Worm (Caenorhabditis elegans): ENCODE results near the gene irld-56.

The irld-56 gene

DNA sequence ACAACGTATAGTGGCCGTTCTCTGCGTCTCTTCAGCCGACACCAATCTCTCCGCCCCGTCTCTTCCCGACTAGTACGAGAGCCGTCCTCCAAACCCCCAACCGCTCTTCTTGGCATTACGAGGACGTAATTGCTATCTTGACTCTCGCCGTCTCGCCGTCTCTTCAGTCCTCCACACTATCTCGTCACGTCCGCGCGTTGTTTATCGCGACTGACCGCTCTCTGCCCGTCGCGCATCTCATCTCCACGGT is 13.6 kb upstream of the irld-56 start:
- no peak for TF ChIP-seq sma-9 (GFP tag; optimal IDR thresholded peaks at IDR 0.05)
- TF ChIP-seq sma-9 (tag; optimal IDR thresholded peaks at IDR 0.05) = peak; percentile 81
- peak; percentile 28 for TF ChIP-seq sem-4 (tag; optimal IDR thresholded peaks at IDR 0.05)
- TF ChIP-seq nhr-23 (tag; optimal IDR thresholded peaks at IDR 0.05) = no peak
- TF ChIP-seq ZK546.5 (tag; optimal IDR thresholded peaks at IDR 0.05) = no peak
- no peak for TF ChIP-seq nhr-12 (tag; optimal IDR thresholded peaks at IDR 0.05)
- no peak for TF ChIP-seq elt-1 (tag; optimal IDR thresholded peaks at IDR 0.05)
- TF ChIP-seq F13H6.1 (tag; optimal IDR thresholded peaks at IDR 0.05) = peak; percentile 100

DNA sequence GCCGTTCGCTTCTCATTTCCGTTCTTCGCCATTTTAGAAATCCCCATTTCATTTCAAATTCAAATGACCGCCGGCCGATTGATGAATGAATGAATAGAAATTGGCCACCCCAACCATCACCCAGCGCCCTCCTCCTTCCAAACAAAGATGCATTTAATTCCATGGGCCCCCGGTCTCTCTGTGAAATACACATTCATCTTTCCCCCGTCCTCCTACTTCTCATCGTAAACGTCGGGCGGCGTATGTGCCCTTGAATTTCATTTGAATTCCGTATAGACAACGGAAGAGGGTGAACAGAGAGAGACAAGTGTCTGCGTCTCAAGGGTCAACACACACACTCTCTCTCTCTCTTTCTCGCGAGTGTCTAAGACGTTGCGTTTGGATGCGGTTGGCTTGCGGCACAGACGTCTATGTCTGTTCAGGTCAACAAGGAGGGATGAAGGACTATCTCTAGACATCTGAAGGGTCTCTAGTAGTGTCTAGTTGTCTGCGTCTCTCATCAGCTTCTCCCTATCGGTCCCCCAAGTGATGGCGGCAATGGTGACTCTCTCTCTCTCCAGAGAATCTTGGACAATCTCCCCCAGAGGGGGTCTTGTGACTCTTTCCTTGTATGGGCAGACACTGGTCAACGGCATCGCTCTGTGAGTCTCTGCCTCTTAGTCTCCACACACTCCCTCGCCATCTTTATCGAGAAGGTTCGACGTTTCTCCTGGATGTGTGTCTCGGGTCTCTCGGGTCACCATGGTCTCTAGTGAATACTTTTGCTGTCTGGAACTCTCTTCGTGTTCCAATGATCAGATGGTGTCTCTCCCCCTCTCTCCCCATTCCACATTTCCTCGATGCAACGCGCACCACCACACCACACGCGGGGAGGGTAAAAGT is 13.1 kb upstream of the irld-56 start:
- TF ChIP-seq skn-1 (tag; optimal IDR thresholded peaks at IDR 0.05) (no peak), unc-62 (GFP tag; optimal IDR thresholded peaks at IDR 0.05) (no peak), lin-39 (tag; optimal IDR thresholded peaks at IDR 0.05) (peak; percentile 13), ceh-82 (tag; optimal IDR thresholded peaks at IDR 0.05) (no peak), crh-2 (tag; optimal IDR thresholded peaks at IDR 0.05) (peak; percentile 60), mdl-1 (tag; optimal IDR thresholded peaks at IDR 0.05) (peak in 1 of 2 experiments; percentile 67), egl-27 (tag; optimal IDR thresholded peaks at IDR 0.05) (no peak), nhr-77 (tag; optimal IDR thresholded peaks at IDR 0.05) (no peak), mab-5 (tag; optimal IDR thresholded peaks at IDR 0.05) (no peak), blmp-1 (tag; optimal IDR thresholded peaks at IDR 0.05; ENCODE audit: insufficient read depth) (peak; percentile 41), ztf-11 (tag; optimal IDR thresholded peaks at IDR 0.05) (peak; percentile 69), lin-13 (GFP tag; optimal IDR thresholded peaks at IDR 0.05) (peak; percentile 59), zag-1 (tag; optimal IDR thresholded peaks at IDR 0.05) (peak; percentile 63), nhr-129 (tag; optimal IDR thresholded peaks at IDR 0.05) (peak; percentile 84), lsy-2 (tag; optimal IDR thresholded peaks at IDR 0.05) (peak; percentile 78 to 81), unc-55 (GFP tag; optimal IDR thresholded peaks at IDR 0.05) (peak; percentile 25), F13H6.1 (tag; optimal IDR thresholded peaks at IDR 0.05) (no peak), nhr-21 (tag; optimal IDR thresholded peaks at IDR 0.05) (peak; percentile 75), nhr-23 (tag; optimal IDR thresholded peaks at IDR 0.05) (no peak), snpc-4 (tag; optimal IDR thresholded peaks at IDR 0.05) (peak; percentile 52), elt-1 (tag; optimal IDR thresholded peaks at IDR 0.05) (no peak), sem-4 (tag; optimal IDR thresholded peaks at IDR 0.05) (no peak), nhr-10 (tag; optimal IDR thresholded peaks at IDR 0.05) (no peak), nhr-6 (tag; optimal IDR thresholded peaks at IDR 0.05) (peak; percentile 70), gmeb-1 (tag; optimal IDR thresholded peaks at IDR 0.05) (peak; percentile 66), alr-1 (tag; optimal IDR thresholded peaks at IDR 0.05) (no peak), sma-3 (GFP tag; optimal IDR thresholded peaks at IDR 0.05) (peak; percentile 11), dmd-4 (tag; optimal IDR thresholded peaks at IDR 0.05) (peak; percentile 4), lin-11 (tag; optimal IDR thresholded peaks at IDR 0.05) (peak; percentile 42), sma-9 (GFP tag; optimal IDR thresholded peaks at IDR 0.05) (peak; percentile 48), sma-9 (tag; optimal IDR thresholded peaks at IDR 0.05) (no peak), ztf-4 (tag; optimal IDR thresholded peaks at IDR 0.05) (peak; percentile 77), R02D3.7 (tag; optimal IDR thresholded peaks at IDR 0.05) (no peak), ceh-16 (tag; optimal IDR thresholded peaks at IDR 0.05) (no peak), Y55F3AM.14 (GFP tag; optimal IDR thresholded peaks at IDR 0.05) (peak; percentile 60), mbf-1 (tag; optimal IDR thresholded peaks at IDR 0.05) (no peak), nhr-237 (tag; optimal IDR thresholded peaks at IDR 0.05) (no peak), fos-1 (tag; optimal IDR thresholded peaks at IDR 0.05) (peak; percentile 66), C34F6.9 (tag; optimal IDR thresholded peaks at IDR 0.05) (peak; percentile 78), peb-1 (tag; optimal IDR thresholded peaks at IDR 0.05) (no peak), nhr-11 (tag; optimal IDR thresholded peaks at IDR 0.05) (no peak), elt-3 (tag; optimal IDR thresholded peaks at IDR 0.05) (no peak), ztf-1 (GFP tag; conservative IDR thresholded peaks at IDR 0.05) (no peak), nhr-12 (tag; optimal IDR thresholded peaks at IDR 0.05) (no peak), aly-2 (tag; optimal IDR thresholded peaks at IDR 0.05) (no peak), ama-1 (optimal IDR thresholded peaks at IDR 0.05) (peak; percentile 89), nhr-25 (tag; optimal IDR thresholded peaks at IDR 0.05) (peak; percentile 65), ZK546.5 (tag; optimal IDR thresholded peaks at IDR 0.05) (peak; percentile 22), unc-39 (tag; optimal IDR thresholded peaks at IDR 0.05) (peak; percentile 72)
